Worm (Caenorhabditis elegans): Measurements from ENCODE around the gene ttr-26.
A peak's percentile ranks its signal among the peaks of the same experiment; 100 is the strongest.

Gene ttr-26

DNA sequence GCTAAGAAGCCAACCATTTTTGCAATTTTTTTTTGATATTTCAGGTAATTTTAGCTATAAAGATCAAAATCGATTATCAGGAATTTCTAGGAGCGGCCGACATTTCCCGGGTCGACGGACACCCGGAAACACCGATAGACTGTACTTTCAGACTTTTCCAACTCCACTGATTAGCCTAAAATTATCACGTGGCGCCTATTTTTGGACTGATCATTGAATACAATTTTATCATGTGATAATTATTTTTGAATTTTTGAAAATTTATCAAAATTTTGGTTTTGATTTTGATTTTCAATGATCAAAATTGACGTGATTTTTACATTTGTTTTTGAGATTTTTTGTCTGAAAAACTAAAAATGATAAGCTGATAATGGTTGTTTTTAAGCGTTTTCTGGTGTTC lies 18.2 kb upstream of the ttr-26 start:
- no peak for TF ChIP-seq madf-9 (GFP tag; conservative IDR thresholded peaks at IDR 0.05)
- no peak for TF ChIP-seq ces-1 (GFP tag; optimal IDR thresholded peaks at IDR 0.05)
- TF ChIP-seq ama-1 (optimal IDR thresholded peaks at IDR 0.05), result no peak
- no peak for TF ChIP-seq lim-7 (GFP tag; IDR thresholded peaks at IDR 0.05)
- 0 out of 2 replicates have a peak, but pooled peaks have one; percentile 9 for TF ChIP-seq hmg-1.1 (GFP tag; IDR thresholded peaks at IDR 0.05)
- TF ChIP-seq hlh-11 (tag; optimal IDR thresholded peaks at IDR 0.05), result peak; percentile 63
- peak; percentile 77 for TF ChIP-seq dve-1 (tag; optimal IDR thresholded peaks at IDR 0.05; ENCODE audit: insufficient read depth)
- no peak for TF ChIP-seq F37D6.2 (tag; optimal IDR thresholded peaks at IDR 0.05)
- TF ChIP-seq tag-97 (GFP tag; IDR thresholded peaks at IDR 0.05), result no peak
- TF ChIP-seq ctbp-1 (GFP tag; IDR thresholded peaks at IDR 0.05), result no peak
- peak in 1 of 2 experiments; percentile 77 for TF ChIP-seq unc-62 (GFP tag; optimal IDR thresholded peaks at IDR 0.05 in 1 of 2)
- TF ChIP-seq unc-62 (tag; optimal IDR thresholded peaks at IDR 0.05), result no peak
- no peak for TF ChIP-seq nhr-10 (tag; optimal IDR thresholded peaks at IDR 0.05)
- no peak for TF ChIP-seq nhr-6 (tag; optimal IDR thresholded peaks at IDR 0.05)
- peak; percentile 13 for TF ChIP-seq hlh-30 (tag; optimal IDR thresholded peaks at IDR 0.05; ENCODE audit: insufficient read depth)
- no peak for TF ChIP-seq attf-4 (tag; optimal IDR thresholded peaks at IDR 0.05)
- no peak for TF ChIP-seq mdl-1 (tag; optimal IDR thresholded peaks at IDR 0.05)
- no peak for TF ChIP-seq lin-15B (tag; optimal IDR thresholded peaks at IDR 0.05)
- no peak for TF ChIP-seq mxl-2 (GFP tag; conservative IDR thresholded peaks at IDR 0.05)
- TF ChIP-seq dmd-8 (GFP tag; IDR thresholded peaks at IDR 0.05), result no peak
- TF ChIP-seq daf-16 (GFP tag; optimal IDR thresholded peaks at IDR 0.05), result no peak
- TF ChIP-seq daf-16 (tag; optimal IDR thresholded peaks at IDR 0.05), result peak; percentile 77
- no peak for TF ChIP-seq nhr-11 (tag; optimal IDR thresholded peaks at IDR 0.05)
- no peak for TF ChIP-seq zip-2 (tag; optimal IDR thresholded peaks at IDR 0.05)
- TF ChIP-seq nhr-102 (tag; optimal IDR thresholded peaks at IDR 0.05), result peak; percentile 3

ce11 chrV:18577458-18578078 lies 17.5 kb upstream of the ttr-26 start:
- TF ChIP-seq zip-2 (tag; optimal IDR thresholded peaks at IDR 0.05) (no peak), unc-62 (GFP tag; optimal IDR thresholded peaks at IDR 0.05 in 1 of 2) (peak in 1 of 2 experiments; percentile 16), unc-62 (tag; optimal IDR thresholded peaks at IDR 0.05) (no peak), dmd-6 (GFP tag; IDR thresholded peaks at IDR 0.05) (peak; percentile 89), aha-1 (tag) (peak; percentile 50), set-16 (GFP tag; IDR thresholded peaks at IDR 0.05) (0 out of 2 replicates have a peak, but pooled peaks have one; percentile 34), skn-1 (tag; optimal IDR thresholded peaks at IDR 0.05) (no peak), lin-1 (GFP tag; IDR thresholded peaks at IDR 0.05) (peak; percentile 49; the same call in 1 of the 2 replicates), php-3 (GFP tag; IDR thresholded peaks at IDR 0.05) (peak; percentile 69; the same call in 1 of the 2 replicates), mdl-1 (tag; optimal IDR thresholded peaks at IDR 0.05) (peak in 1 of 2 experiments; percentile 4), nhr-102 (tag; optimal IDR thresholded peaks at IDR 0.05) (peak; percentile 43), lsy-2 (tag; optimal IDR thresholded peaks at IDR 0.05) (peak in 1 of 2 experiments; percentile 20), lim-7 (GFP tag; IDR thresholded peaks at IDR 0.05) (no peak), hlh-11 (tag; optimal IDR thresholded peaks at IDR 0.05) (peak; percentile 78), nhr-25 (tag; optimal IDR thresholded peaks at IDR 0.05; ENCODE audit: borderline replicate concordance, insufficient read depth) (no peak), ama-1 (optimal IDR thresholded peaks at IDR 0.05) (peak; percentile 39), lin-13 (GFP tag; optimal IDR thresholded peaks at IDR 0.05) (peak; percentile 22), madf-5 (GFP tag; IDR thresholded peaks at IDR 0.05) (no peak), daf-16 (GFP tag; optimal IDR thresholded peaks at IDR 0.05) (peak in 1 of 2 experiments; percentile 72), daf-16 (tag; optimal IDR thresholded peaks at IDR 0.05) (peak; percentile 98), tra-1 (GFP tag; IDR thresholded peaks at IDR 0.05) (peak; percentile 66; the same call in 1 of the 2 replicates), nhr-10 (tag; optimal IDR thresholded peaks at IDR 0.05) (peak; percentile 66), ctbp-1 (GFP tag; IDR thresholded peaks at IDR 0.05) (no peak), lir-3 (tag; optimal IDR thresholded peaks at IDR 0.05) (no peak), nhr-28 (tag; optimal IDR thresholded peaks at IDR 0.05) (peak; percentile 72), hif-1 (tag; optimal IDR thresholded peaks at IDR 0.05) (peak in 1 of 2 experiments; percentile 57), hlh-30 (tag; optimal IDR thresholded peaks at IDR 0.05; ENCODE audit: insufficient read depth) (peak; percentile 58), nhr-77 (tag; optimal IDR thresholded peaks at IDR 0.05) (peak; percentile 64), pqm-1 (tag; optimal IDR thresholded peaks at IDR 0.05) (peak; percentile 66), mdt-29 (GFP tag; IDR thresholded peaks at IDR 0.05) (peak; percentile 71), dve-1 (tag; optimal IDR thresholded peaks at IDR 0.05; ENCODE audit: insufficient read depth) (peak; percentile 92), arid-1 (GFP tag; conservative IDR thresholded peaks at IDR 0.05) (no peak), nhr-6 (tag; optimal IDR thresholded peaks at IDR 0.05) (no peak), T20F7.1 (GFP tag; optimal IDR thresholded peaks at IDR 0.05) (peak; percentile 30)
